Worm (Caenorhabditis elegans) whole organism, L4 larva: ENCODE data around the gene C13A2.12.

Experiments
- Y5F2A.4 ChIP-seq: fragments of 200-800 bp; sonication (Bioruptor generic); optimal IDR thresholded peaks from 2 replicates; lab custom pipeline; 2018; ENCODE audit warnings: mild to moderate bottlenecking, missing genetic modification characterization, missing compliant biosample characterization
- ZK337.2 ChIP-seq: fragments of 200-800 bp; sonication (Bioruptor generic); IDR thresholded peaks from 2 replicates; pipeline ENCODE4 v1.3.6; 2022; ENCODE audit warnings: missing genetic modification reagents, missing genetic modification characterization, missing compliant biosample characterization
- aly-2 ChIP-seq: sonication (generic microtip); optimal IDR thresholded peaks from 2 replicates; lab custom pipeline; 2018; ENCODE audit warnings: missing biosample characterization, missing genetic modification characterization
- ama-1 ChIP-seq: fragments of 150-350 bp; optimal IDR thresholded peaks from 2 replicates; lab custom pipeline; 2014; ENCODE audit warnings: inconsistent platforms, mixed read lengths
- daf-12 ChIP-seq: fragments of 150-350 bp; optimal IDR thresholded peaks from 2 replicates; lab custom pipeline; 2014; ENCODE audit warnings: missing biosample characterization, missing genetic modification reagents, missing genetic modification characterization
- daf-8 ChIP-seq: fragments of 200-800 bp; sonication (Bioruptor generic); IDR thresholded peaks from 2 replicates; pipeline ENCODE4 v1.3.6; 2022; ENCODE audit warnings: missing genetic modification characterization, missing compliant biosample characterization
- dmd-6 ChIP-seq: fragments of 200-800 bp; sonication (Bioruptor generic); IDR thresholded peaks from 2 replicates; pipeline ENCODE4 v1.3.6; 2022; ENCODE audit warnings: missing genetic modification reagents, missing genetic modification characterization, missing compliant biosample characterization
- egl-43 ChIP-seq: fragments of 200-800 bp; sonication (Bioruptor generic); IDR thresholded peaks from 2 replicates; pipeline ENCODE4 v1.3.6; 2022; ENCODE audit warnings: missing genetic modification reagents, missing genetic modification characterization, missing compliant biosample characterization
- lir-3 ChIP-seq: sonication (generic microtip); optimal IDR thresholded peaks from 2 replicates; lab custom pipeline; 2016; ENCODE audit warnings: mild to moderate bottlenecking, missing genetic modification characterization, missing compliant biosample characterization
- mep-1 ChIP-seq: fragments of 150-350 bp; sonication (generic microtip); optimal IDR thresholded peaks from 3 replicates; lab custom pipeline; 2014; ENCODE audit warnings: missing biosample characterization, missing genetic modification characterization
- snpc-4 ChIP-seq: fragments of 150-350 bp; optimal IDR thresholded peaks from 2 replicates; lab custom pipeline; 2014; ENCODE audit warnings: missing biosample characterization, missing genetic modification characterization
- unc-130 ChIP-seq: sonication (generic microtip); optimal IDR thresholded peaks from 2 replicates; lab custom pipeline; 2016; ENCODE audit warnings: missing genetic modification reagents, missing genetic modification characterization, missing compliant biosample characterization
- unc-39 ChIP-seq: sonication (generic microtip); optimal IDR thresholded peaks from 2 replicates; lab custom pipeline; 2017; ENCODE audit warnings: missing biosample characterization, missing genetic modification characterization
- unc-62 ChIP-seq, 3 experiments: fragments of 150-350 bp in 1 of 3; sonication (generic microtip); optimal IDR thresholded peaks in 2 of 3; peaks in 1 of 3; 1 replicate in 1 of 3; 2 replicates in 2 of 3; lab custom pipeline; 2014 to 2017; ENCODE audit warnings: missing biosample characterization in 3 of 3, missing genetic modification characterization in 3 of 3, missing genetic modification reagents in 3 of 3, missing genotype in 1 of 3

DNA sequence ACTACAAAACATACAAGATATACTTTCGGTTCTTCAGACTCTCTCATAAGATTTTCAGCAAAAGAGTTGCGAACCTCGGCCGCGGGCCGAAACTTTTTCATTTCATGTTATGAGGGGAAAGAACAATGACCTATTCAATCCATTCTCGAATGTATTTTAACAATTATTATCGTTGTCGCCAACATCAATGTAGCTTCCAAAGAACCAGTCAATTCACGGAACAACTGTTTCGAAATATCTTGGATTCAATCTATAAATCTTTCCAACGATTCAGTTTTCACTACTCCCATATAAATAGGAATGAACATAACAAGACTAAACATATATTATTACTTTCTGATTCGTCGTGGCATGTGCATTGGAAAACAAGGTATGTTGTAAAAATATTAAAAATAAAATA is 48.0 kb downstream of the C13A2.12 start, which contains the start of gene F07G11.1:
- no peak for TF ChIP-seq daf-8 (GFP tag; lab: Robert Waterston, UW)
- TF ChIP-seq daf-12 (tag; lab: Kevin White, UChicago): no peak
- TF ChIP-seq unc-39: no peak
- no peak for TF ChIP-seq dmd-6 (GFP tag; lab: Robert Waterston, UW)
- no peak for TF ChIP-seq unc-130 (GFP tag; lab: Kevin White, UChicago)
- no peak for TF ChIP-seq ZK337.2
- TF ChIP-seq unc-62 (GFP tag; optimal IDR thresholded peaks at IDR 0.05 in 1 of 2; lab: Kevin White, UChicago): no peak
- TF ChIP-seq unc-62 (tag; optimal IDR thresholded peaks at IDR 0.05; lab: Kevin White, UChicago): no peak
- no peak for TF ChIP-seq snpc-4 (tag; lab: Kevin White, UChicago)
- no peak for TF ChIP-seq ama-1
- no peak for TF ChIP-seq egl-43 (GFP tag; lab: Robert Waterston, UW)
- TF ChIP-seq Y5F2A.4 (GFP tag; lab: Kevin White, UChicago): no peak
- no peak for TF ChIP-seq lir-3
- TF ChIP-seq aly-2 (tag; lab: Kevin White, UChicago): no peak
- no peak for TF ChIP-seq mep-1 (tag; lab: Kevin White, UChicago)
